Fruit fly (Drosophila melanogaster) whole organism: ENCODE data around the gene CG6650.

Experiments
- CG8478 ChIP-seq: fragments of >200 bp; optimal IDR thresholded peaks from 2 replicates; lab custom pipeline; 2018; ENCODE audit warnings: inconsistent platforms
- Dll ChIP-seq: fragments of >200 bp; optimal IDR thresholded peaks from 2 replicates; lab custom pipeline; 2017
- EcR ChIP-seq, 2 experiments: fragments of >200 bp; optimal IDR thresholded peaks; 2 replicates each; lab custom pipeline; 2017; ENCODE audit warnings: missing biosample characterization in 2 of 2, missing genetic modification characterization in 2 of 2, missing genetic modification reagents in 2 of 2
- pan ChIP-seq: fragments of >200 bp; optimal IDR thresholded peaks from 2 replicates; lab custom pipeline; 2017
- psq ChIP-seq: fragments of >200 bp; optimal IDR thresholded peaks from 2 replicates; lab custom pipeline; 2017
- usp ChIP-seq: fragments of >200 bp; optimal IDR thresholded peaks from 2 replicates; lab custom pipeline; 2017; ENCODE audit warnings: missing biosample characterization, missing genetic modification characterization, mixed read lengths

DNA sequence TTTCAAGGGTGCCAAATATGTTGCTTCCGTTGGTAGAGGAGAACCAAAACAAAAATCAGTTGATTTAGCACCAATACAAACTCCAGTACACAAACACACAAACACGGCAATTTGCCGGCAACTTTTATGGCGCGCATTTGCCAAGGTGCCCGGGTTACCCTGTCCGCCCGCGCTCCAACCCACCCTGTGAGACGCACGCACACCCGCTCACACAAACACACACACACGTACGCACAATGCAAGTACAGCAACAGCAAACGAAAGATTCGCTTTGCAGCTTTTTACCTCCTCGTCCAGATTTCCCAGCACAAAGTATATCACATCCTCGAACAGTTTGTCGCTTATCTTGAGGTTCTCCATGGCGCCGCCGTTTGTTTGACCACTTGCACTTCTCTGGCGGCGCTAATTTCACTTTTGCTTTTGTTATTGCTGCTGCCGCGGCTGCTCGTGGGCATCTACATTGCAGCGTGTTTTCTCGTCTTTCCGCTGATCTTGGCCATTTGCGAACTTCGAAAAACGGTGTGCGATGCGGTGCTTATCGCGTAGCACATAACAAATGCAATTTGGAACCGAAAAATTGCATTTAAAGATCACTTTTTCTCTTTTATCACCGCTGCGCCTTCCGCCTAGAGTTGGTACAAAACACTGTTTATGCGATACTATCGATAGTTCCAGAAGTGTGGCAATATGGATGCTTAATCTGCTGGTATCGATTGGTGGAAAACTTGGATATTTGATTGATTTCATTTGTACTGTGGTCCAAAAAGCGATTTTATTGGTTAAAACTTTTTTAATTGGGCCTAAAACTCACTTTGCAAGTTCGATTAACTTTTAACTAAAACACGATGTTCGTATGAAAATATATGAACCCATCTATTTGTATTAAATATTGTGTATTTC is 2.5 kb upstream of the CG6650 start, which contains the start of gene Ptip:
- TF ChIP-seq pan (lab: Kevin White, UChicago) (no peak), usp (no peak), EcR (GFP tag; optimal IDR thresholded peaks at IDR 0.05; lab: Kevin White, UChicago) (no peak), CG8478 (lab: Kevin White, UChicago) (no peak), psq (lab: Kevin White, UChicago) (no peak), Dll (lab: Kevin White, UChicago) (peak; percentile 28)
